Worm (Caenorhabditis elegans) whole organism, mixed stage, embryonic: ENCODE measurements around the gene nhr-238.

ENCODE experiments used
- M03D4.4 ChIP-seq: sonication (generic microtip); optimal IDR thresholded peaks from 2 replicates; lab custom pipeline; 2017; ENCODE audit warnings: mild to moderate bottlenecking, missing genetic modification characterization, missing compliant biosample characterization
- bed-3 ChIP-seq: fragments of 200-800 bp; sonication (Bioruptor generic); optimal IDR thresholded peaks from 3 replicates; lab custom pipeline; 2018; ENCODE audit warnings: mild to moderate bottlenecking, missing genetic modification characterization, moderate library complexity, missing compliant biosample characterization
- ceh-43 ChIP-seq: fragments of 200-800 bp; sonication (Bioruptor generic); optimal IDR thresholded peaks from 2 replicates; lab custom pipeline; 2018; ENCODE audit warnings: mild to moderate bottlenecking, missing genetic modification characterization, moderate library complexity, missing compliant biosample characterization
- ceh-83 ChIP-seq: fragments of 200-800 bp; sonication (Bioruptor generic); optimal IDR thresholded peaks from 2 replicates; lab custom pipeline; 2018; ENCODE audit warnings: mild to moderate bottlenecking, missing genetic modification characterization, missing compliant biosample characterization
- ces-1 ChIP-seq: fragments of 150-350 bp; optimal IDR thresholded peaks from 2 replicates; lab custom pipeline; 2014; ENCODE audit warnings: missing biosample characterization, missing genetic modification reagents, missing genetic modification characterization
- cnd-1 ChIP-seq: fragments of 200-800 bp; sonication (Bioruptor generic); optimal IDR thresholded peaks from 2 replicates; lab custom pipeline; 2018; ENCODE audit warnings: mild to moderate bottlenecking, missing genetic modification characterization, missing compliant biosample characterization
- drap-1 ChIP-seq: fragments of 200-800 bp; sonication (Bioruptor generic); optimal IDR thresholded peaks from 3 replicates; lab custom pipeline; 2018; ENCODE audit warnings: mild to moderate bottlenecking, missing genetic modification characterization, missing compliant biosample characterization
- elt-1 ChIP-seq: sonication (generic microtip); optimal IDR thresholded peaks from 2 replicates; lab custom pipeline; 2017; ENCODE audit warnings: missing genetic modification characterization, mild to moderate bottlenecking, missing compliant biosample characterization, antibody characterized with exemption, moderate library complexity, borderline replicate concordance; ENCODE audit not compliant: insufficient read depth
- elt-3 ChIP-seq: fragments of 150-350 bp; optimal IDR thresholded peaks from 2 replicates; lab custom pipeline; 2014; ENCODE audit warnings: missing biosample characterization, missing genetic modification characterization
- flh-1 ChIP-seq: fragments of 200-800 bp; sonication (Bioruptor generic); optimal IDR thresholded peaks from 2 replicates; lab custom pipeline; 2018; ENCODE audit warnings: mild to moderate bottlenecking, missing genetic modification characterization, moderate library complexity, missing compliant biosample characterization
- ham-2 ChIP-seq: fragments of 200-800 bp; sonication (Bioruptor generic); optimal IDR thresholded peaks from 2 replicates; lab custom pipeline; 2018; ENCODE audit warnings: mild to moderate bottlenecking, missing genetic modification characterization, missing compliant biosample characterization
- hlh-1 ChIP-seq: fragments of 150-350 bp; optimal IDR thresholded peaks from 2 replicates; lab custom pipeline; 2014; ENCODE audit warnings: missing biosample characterization, missing genetic modification reagents, missing genetic modification characterization
- lin-13 ChIP-seq: fragments of 150-350 bp; optimal IDR thresholded peaks from 2 replicates; lab custom pipeline; 2014; ENCODE audit warnings: missing biosample characterization, missing genetic modification characterization
- lin-32 ChIP-seq: fragments of 200-800 bp; sonication (Bioruptor generic); optimal IDR thresholded peaks from 2 replicates; lab custom pipeline; 2018; ENCODE audit warnings: mild to moderate bottlenecking, missing genetic modification characterization, missing compliant biosample characterization
- mab-5 ChIP-seq: fragments of 150-350 bp; optimal IDR thresholded peaks from 2 replicates; lab custom pipeline; 2014; ENCODE audit warnings: missing biosample characterization, missing genetic modification characterization
- mep-1 ChIP-seq: fragments of 150-350 bp; optimal IDR thresholded peaks from 2 replicates; lab custom pipeline; 2017; ENCODE audit warnings: missing biosample characterization, missing genetic modification reagents, missing genetic modification characterization, inconsistent platforms
- mls-2 ChIP-seq: sonication (generic microtip); optimal IDR thresholded peaks from 2 replicates; lab custom pipeline; 2016; ENCODE audit warnings: mild to moderate bottlenecking, missing genetic modification characterization, moderate library complexity, missing compliant biosample characterization
- nhr-12 ChIP-seq: fragments of 150-350 bp; optimal IDR thresholded peaks from 2 replicates; lab custom pipeline; 2014; ENCODE audit warnings: missing biosample characterization, missing genetic modification characterization
- nhr-2 ChIP-seq: fragments of 150-350 bp; optimal IDR thresholded peaks from 2 replicates; lab custom pipeline; 2014; ENCODE audit warnings: missing biosample characterization, missing genetic modification characterization
- nhr-237 ChIP-seq: fragments of 150-350 bp; optimal IDR thresholded peaks from 2 replicates; lab custom pipeline; 2014; ENCODE audit warnings: missing biosample characterization, missing genetic modification characterization
- nhr-28 ChIP-seq: fragments of 150-350 bp; optimal IDR thresholded peaks from 2 replicates; lab custom pipeline; 2014; ENCODE audit warnings: missing biosample characterization, missing genetic modification characterization
- nhr-76 ChIP-seq: sonication (generic microtip); optimal IDR thresholded peaks from 2 replicates; lab custom pipeline; 2017; ENCODE audit warnings: missing biosample characterization, missing genetic modification characterization
- pha-4 ChIP-seq: fragments of 150-350 bp; optimal IDR thresholded peaks from 2 replicates; lab custom pipeline; 2018; ENCODE audit warnings: missing biosample characterization, missing genetic modification reagents, missing genetic modification characterization
- snpc-4 ChIP-seq: fragments of 150-350 bp; optimal IDR thresholded peaks from 2 replicates; lab custom pipeline; 2014; ENCODE audit warnings: missing biosample characterization, missing genetic modification characterization
- sptf-1 ChIP-seq: sonication (generic microtip); optimal IDR thresholded peaks from 2 replicates; lab custom pipeline; 2017; ENCODE audit warnings: mild to moderate bottlenecking, missing genetic modification characterization, moderate library complexity, missing compliant biosample characterization
- tbx-8 ChIP-seq: fragments of 200-800 bp; sonication (Bioruptor generic); optimal IDR thresholded peaks from 2 replicates; lab custom pipeline; 2018; ENCODE audit warnings: mild to moderate bottlenecking, missing genetic modification characterization, moderate library complexity, missing compliant biosample characterization
- unc-120 ChIP-seq: sonication (generic microtip); optimal IDR thresholded peaks from 2 replicates; lab custom pipeline; 2017; ENCODE audit warnings: missing genetic modification characterization, missing compliant biosample characterization; ENCODE audit not compliant: poor library complexity, severe bottlenecking
- unc-39 ChIP-seq: fragments of 150-350 bp; optimal IDR thresholded peaks from 2 replicates; lab custom pipeline; 2014; ENCODE audit warnings: missing biosample characterization, missing genetic modification characterization
- unc-62 ChIP-seq: fragments of 150-350 bp; optimal IDR thresholded peaks from 2 replicates; lab custom pipeline; 2014; ENCODE audit warnings: missing biosample characterization, missing genetic modification reagents, missing genetic modification characterization
- zip-8 ChIP-seq: fragments of 150-350 bp; optimal IDR thresholded peaks from 2 replicates; lab custom pipeline; 2014; ENCODE audit warnings: missing biosample characterization, missing genetic modification characterization

nhr-238 gene

DNA sequence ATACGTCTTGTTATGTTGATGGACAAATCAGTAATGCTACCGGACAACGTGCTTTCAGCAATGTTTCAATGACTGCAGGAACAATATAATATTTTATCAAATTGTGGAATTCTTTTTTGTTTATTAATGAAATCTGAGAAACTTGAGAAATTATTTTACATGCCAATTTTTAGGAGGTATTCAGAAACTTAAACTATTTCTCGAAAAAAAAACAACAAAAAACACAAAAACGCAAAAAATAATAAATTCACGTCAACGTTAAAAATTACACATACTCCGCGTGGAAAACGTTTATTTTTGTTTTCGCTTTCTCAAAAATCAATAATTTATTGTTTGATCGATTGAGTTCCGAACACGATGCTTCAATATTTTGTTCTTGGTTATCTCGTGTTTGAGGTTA is 13.0 kb upstream of the nhr-238 start, which contains the start of gene Y46H3D.1:
Gene Y46H3D.1, plus strand, starts transcription at position 301 of the 400 bp plus-strand sequence.
- no peak for TF ChIP-seq elt-1
- TF ChIP-seq lin-13 (tag; lab: Kevin White, UChicago): no peak
- TF ChIP-seq nhr-2 (tag; lab: Kevin White, UChicago): no peak
- no peak for TF ChIP-seq mls-2 (tag; lab: Kevin White, UChicago)
- TF ChIP-seq cnd-1 (tag; lab: Kevin White, UChicago): no peak

DNA sequence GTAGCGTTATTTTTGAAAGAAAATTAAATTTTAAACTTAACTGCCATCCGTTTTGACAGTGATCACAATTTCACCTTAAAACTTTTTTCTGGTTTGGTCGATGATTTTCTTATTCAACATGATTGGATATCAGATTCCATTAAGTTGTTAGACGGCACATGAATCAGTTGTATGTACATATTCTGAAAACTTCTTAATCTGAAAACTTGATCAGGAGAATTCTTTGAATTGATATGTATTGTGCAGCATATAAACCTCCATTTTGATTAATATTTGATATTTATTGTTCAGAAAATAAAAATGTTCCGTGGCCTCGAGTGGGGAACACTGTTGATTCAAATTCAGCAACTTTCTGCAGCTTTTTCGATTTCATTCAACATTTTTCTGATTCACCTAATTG is 10.8 kb upstream of the nhr-238 start, which contains the start of gene str-221:
Gene str-221, plus strand, starts transcription at position 301 of the 400 bp plus-strand sequence.
- TF ChIP-seq M03D4.4 (tag; lab: Kevin White, UChicago): no peak
- no peak for TF ChIP-seq ham-2 (GFP tag; lab: Kevin White, UChicago)
- no peak for TF ChIP-seq lin-32
- TF ChIP-seq elt-3 (tag; lab: Kevin White, UChicago): no peak
- TF ChIP-seq ceh-43: no peak
- no peak for TF ChIP-seq hlh-1 (tag; lab: Kevin White, UChicago)
- no peak for TF ChIP-seq elt-1
- no peak for TF ChIP-seq nhr-2 (tag; lab: Kevin White, UChicago)
- TF ChIP-seq ces-1 (GFP tag; lab: Kevin White, UChicago): no peak

DNA sequence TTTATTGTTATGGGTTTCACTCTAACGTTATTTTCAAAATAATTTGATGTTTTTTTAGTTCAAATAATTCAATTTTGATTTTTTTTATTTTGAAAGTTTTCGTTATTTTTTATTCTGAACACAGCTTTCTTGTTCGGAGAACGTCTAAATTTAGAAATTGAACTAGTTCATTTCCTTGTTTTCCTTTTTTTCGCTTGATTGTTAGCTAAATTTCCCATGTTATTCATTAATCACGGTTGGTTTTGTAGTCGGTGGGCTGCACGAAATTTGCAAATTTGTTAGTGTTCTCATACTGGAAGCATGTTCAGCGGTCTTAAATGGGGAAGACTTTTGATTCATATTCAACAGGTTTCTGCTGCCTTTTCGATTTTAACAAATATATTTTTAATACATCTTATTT is 6.6 kb upstream of the nhr-238 start, which contains the start of gene str-222:
Gene str-222, plus strand, starts transcription at position 301 of the 400 bp plus-strand sequence.
- TF ChIP-seq lin-32 (no peak), zip-8 (tag; lab: Kevin White, UChicago) (no peak), elt-3 (tag; lab: Kevin White, UChicago) (no peak), pha-4 (tag; lab: Kevin White, UChicago) (no peak), nhr-237 (tag; lab: Kevin White, UChicago) (no peak), sptf-1 (tag; lab: Kevin White, UChicago) (no peak), M03D4.4 (tag; lab: Kevin White, UChicago) (no peak), ham-2 (GFP tag; lab: Kevin White, UChicago) (no peak), mab-5 (tag; lab: Kevin White, UChicago) (no peak), nhr-76 (no peak), nhr-12 (no peak), unc-39 (tag; lab: Kevin White, UChicago) (no peak), flh-1 (GFP tag; lab: Kevin White, UChicago) (no peak), unc-120 (tag; lab: Kevin White, UChicago) (no peak), nhr-28 (tag; lab: Kevin White, UChicago) (no peak), ceh-83 (GFP tag; lab: Kevin White, UChicago) (no peak), drap-1 (GFP tag; lab: Kevin White, UChicago) (no peak), nhr-2 (tag; lab: Kevin White, UChicago) (no peak), ceh-43 (no peak), snpc-4 (tag; lab: Kevin White, UChicago) (no peak)

DNA sequence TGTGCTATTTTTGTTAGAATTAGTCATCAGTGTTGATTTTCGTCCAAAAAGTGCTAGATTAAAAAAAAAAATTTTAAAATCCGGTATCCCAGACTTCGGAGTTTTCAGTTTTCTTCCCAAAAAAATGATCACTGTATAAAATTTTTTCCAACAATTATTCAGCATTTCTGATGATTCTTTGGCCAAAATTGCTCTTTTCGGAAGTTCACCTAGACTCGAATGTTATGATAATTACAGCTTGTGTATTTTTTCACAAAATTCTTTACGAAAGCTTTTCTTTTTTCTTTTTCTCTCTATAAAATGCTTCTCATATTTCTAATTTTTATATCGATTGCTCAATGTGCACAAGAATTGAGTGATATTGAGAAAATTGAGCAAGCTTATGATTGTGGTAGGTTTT is 2.5 kb upstream of the nhr-238 start, which contains the start of gene irld-17:
Gene irld-17, plus strand, starts transcription at position 301 of the 400 bp plus-strand sequence.
- TF ChIP-seq lin-13 (tag; lab: Kevin White, UChicago): no peak
- no peak for TF ChIP-seq sptf-1 (tag; lab: Kevin White, UChicago)
- TF ChIP-seq ceh-83 (GFP tag; lab: Kevin White, UChicago): no peak
- TF ChIP-seq flh-1 (GFP tag; lab: Kevin White, UChicago): no peak
- TF ChIP-seq tbx-8 (GFP tag; lab: Kevin White, UChicago): no peak
- TF ChIP-seq unc-120 (tag; lab: Kevin White, UChicago): no peak
- no peak for TF ChIP-seq unc-62 (GFP tag; lab: Kevin White, UChicago)
- TF ChIP-seq mep-1 (tag; lab: Kevin White, UChicago): no peak
- TF ChIP-seq drap-1 (GFP tag; lab: Kevin White, UChicago): no peak

DNA sequence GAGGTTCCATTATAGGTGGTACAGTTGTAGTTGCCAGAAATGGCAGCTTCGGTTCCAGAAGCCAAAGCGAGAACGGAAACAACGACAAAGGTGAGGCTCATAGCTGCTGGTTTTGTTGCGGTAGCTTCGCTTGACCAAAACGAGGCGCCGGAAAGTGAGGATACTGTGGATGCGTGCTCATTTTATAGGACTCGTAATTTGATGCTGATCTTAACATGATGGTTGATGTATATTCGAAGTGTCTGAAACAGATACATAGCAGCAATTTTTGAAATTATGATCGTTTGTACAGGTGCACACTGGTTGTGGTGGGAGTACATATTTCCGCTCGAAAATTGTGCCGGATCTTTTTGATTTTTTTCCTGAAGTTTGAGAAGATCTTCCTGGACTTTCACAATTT is 1.9 kb upstream of the nhr-238 start, which contains the start of gene Y46H3D.8:
Gene Y46H3D.8, minus strand, starts transcription at position 101 of the 400 bp plus-strand sequence.
- TF ChIP-seq nhr-2 (tag; lab: Kevin White, UChicago) (no peak), ces-1 (GFP tag; lab: Kevin White, UChicago) (no peak), mep-1 (tag; lab: Kevin White, UChicago) (no peak), snpc-4 (tag; lab: Kevin White, UChicago) (no peak), mab-5 (tag; lab: Kevin White, UChicago) (no peak), bed-3 (GFP tag; lab: Kevin White, UChicago) (no peak)
